Fruit fly (Drosophila melanogaster): ENCODE data around the gene CG5114.

DNA sequence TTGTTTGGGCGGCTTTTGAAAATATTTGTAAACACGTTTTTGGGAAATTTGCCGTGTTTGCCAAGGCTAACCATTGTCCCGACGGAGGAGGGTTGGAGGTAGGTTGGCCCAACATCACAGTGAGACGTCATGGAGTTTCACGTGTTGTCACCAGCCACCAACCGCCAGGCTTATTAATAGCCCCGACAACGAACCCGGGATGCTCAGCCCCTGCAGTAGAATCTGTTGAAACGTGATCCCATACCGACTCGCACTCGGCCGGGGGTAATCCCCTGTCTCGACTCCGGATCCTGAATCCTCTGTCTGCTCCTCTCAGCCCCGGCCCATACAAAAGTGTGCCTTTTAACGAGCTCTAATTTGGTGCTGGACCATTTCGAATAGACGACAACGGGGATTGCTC, 22.1 kb upstream of the CG5114 start:
- TF ChIP-seq CG12605 (GFP tag; IDR thresholded peaks at IDR 0.05) (no peak), CG15710 (tag; optimal IDR thresholded peaks at IDR 0.05) (no peak), Snoo (tag; optimal IDR thresholded peaks at IDR 0.05) (no peak), Ets98B (GFP tag; IDR thresholded peaks at IDR 0.05) (no peak), CG10348 (GFP tag; IDR thresholded peaks at IDR 0.05) (no peak), Pif1A (GFP tag; optimal IDR thresholded peaks at IDR 0.05) (no peak), CG32121 (GFP tag; IDR thresholded peaks at IDR 0.05) (no peak), CG17806 (tag; optimal IDR thresholded peaks at IDR 0.05) (no peak), D1 (tag; optimal IDR thresholded peaks at IDR 0.05) (no peak), CG9948 (tag; optimal IDR thresholded peaks at IDR 0.05) (no peak)
